Fruit fly (Drosophila melanogaster) whole organism, embryonic: ENCODE data around the gene CG31278.
A peak's percentile ranks its signal among the peaks of the same experiment; 100 is the strongest.

Experiments used
- Ada2b ChIP-seq: fragments of 200-800 bp; sonication (Bioruptor generic); IDR thresholded peaks from 2 replicates; pipeline ENCODE4 v1.3.6; 2022; ENCODE audit warnings: missing biosample characterization, missing genetic modification characterization
- CG10267 ChIP-seq: fragments of 200-800 bp; sonication (Bioruptor generic); optimal IDR thresholded peaks from 2 replicates; lab custom pipeline; 2018; ENCODE audit warnings: missing biosample characterization, mild to moderate bottlenecking, missing genetic modification characterization, moderate library complexity
- CG10565 ChIP-seq: fragments of 200-800 bp; sonication (Bioruptor generic); optimal IDR thresholded peaks from 3 replicates; lab custom pipeline; 2016; ENCODE audit warnings: missing biosample characterization, mild to moderate bottlenecking, missing genetic modification characterization
- CG12236 ChIP-seq: fragments of 200-800 bp; sonication (Bioruptor generic); optimal IDR thresholded peaks from 2 replicates; lab custom pipeline; 2016; ENCODE audit warnings: missing biosample characterization, missing genetic modification characterization
- CG12299 ChIP-seq: fragments of 200-800 bp; sonication (Bioruptor generic); optimal IDR thresholded peaks from 2 replicates; lab custom pipeline; 2018; ENCODE audit warnings: missing biosample characterization, mild to moderate bottlenecking, missing genetic modification characterization
- CG13287 ChIP-seq: fragments of 200-800 bp; sonication (Bioruptor generic); IDR thresholded peaks from 2 replicates; pipeline ENCODE4 v1.3.6; 2022; ENCODE audit warnings: missing biosample characterization, missing genetic modification characterization; ENCODE audit not compliant: partially characterized antibody
- CG14014 ChIP-seq: fragments of 200-800 bp; sonication (Bioruptor generic); IDR thresholded peaks from 2 replicates; pipeline ENCODE4 v1.3.6; 2022; ENCODE audit warnings: missing biosample characterization, missing genetic modification characterization
- CG14860 ChIP-seq: fragments of 200-800 bp; sonication (Bioruptor generic); IDR thresholded peaks from 3 replicates; pipeline ENCODE4 v1.3.6; 2022; ENCODE audit warnings: missing biosample characterization, missing genetic modification characterization; ENCODE audit not compliant: partially characterized antibody
- CG15073 ChIP-seq: fragments of 200-800 bp; sonication (Bioruptor generic); optimal IDR thresholded peaks from 2 replicates; lab custom pipeline; 2016; ENCODE audit warnings: missing biosample characterization, missing genetic modification characterization
- CG16815 ChIP-seq: fragments of 200-800 bp; sonication (Bioruptor generic); optimal IDR thresholded peaks from 3 replicates; lab custom pipeline; 2017; ENCODE audit warnings: missing biosample characterization, mild to moderate bottlenecking, missing genetic modification characterization
- CG3838 ChIP-seq: fragments of 200-800 bp; sonication (Bioruptor generic); optimal IDR thresholded peaks from 3 replicates; lab custom pipeline; 2016; ENCODE audit warnings: missing biosample characterization, missing genetic modification characterization
- CG4707 ChIP-seq: fragments of 200-800 bp; sonication (Bioruptor generic); optimal IDR thresholded peaks from 2 replicates; lab custom pipeline; 2018; ENCODE audit warnings: missing biosample characterization, mild to moderate bottlenecking, missing genetic modification characterization, moderate library complexity
- CG6683 ChIP-seq: fragments of 200-800 bp; sonication (Bioruptor generic); optimal IDR thresholded peaks from 2 replicates; lab custom pipeline; 2017; ENCODE audit warnings: missing biosample characterization, mild to moderate bottlenecking, missing genetic modification characterization, missing genetic modification reagents
- CG8944 ChIP-seq: fragments of 200-800 bp; sonication (Bioruptor generic); optimal IDR thresholded peaks from 3 replicates; lab custom pipeline; 2016; ENCODE audit warnings: missing biosample characterization, missing genetic modification characterization
- CG9437 ChIP-seq: fragments of 200-800 bp; sonication (Bioruptor generic); optimal IDR thresholded peaks from 2 replicates; lab custom pipeline; 2018; ENCODE audit warnings: missing biosample characterization, mild to moderate bottlenecking, missing genetic modification characterization
- CkIIα-i1 ChIP-seq: fragments of 200-800 bp; sonication (Bioruptor generic); IDR thresholded peaks from 2 replicates; pipeline ENCODE4 v1.3.6; 2022; ENCODE audit warnings: missing biosample characterization, missing genetic modification characterization
- Dfd ChIP-seq, 2 experiments: fragments of >200 bp; optimal IDR thresholded peaks; 2 replicates each; lab custom pipeline; 2017; ENCODE audit warnings: missing biosample characterization in 2 of 2, missing genetic modification characterization in 2 of 2
- Drgx ChIP-seq: fragments of 200-800 bp; sonication (Bioruptor generic); IDR thresholded peaks from 2 replicates; pipeline ENCODE4 v1.3.6; 2022; ENCODE audit warnings: missing biosample characterization, missing genetic modification characterization
- Gug ChIP-seq: fragments of 200-800 bp; sonication (Bioruptor generic); IDR thresholded peaks from 4 replicates; pipeline ENCODE4 v1.3.6; 2022; ENCODE audit warnings: missing biosample characterization, missing genetic modification characterization
- Hr3 ChIP-seq: fragments of 200-800 bp; sonication (Bioruptor generic); optimal IDR thresholded peaks from 3 replicates; lab custom pipeline; 2016; ENCODE audit warnings: missing biosample characterization, missing genetic modification characterization
- Myb ChIP-seq: fragments of 200-800 bp; sonication (Bioruptor generic); optimal IDR thresholded peaks from 2 replicates; lab custom pipeline; 2016; ENCODE audit warnings: missing biosample characterization, missing genetic modification characterization
- YL-1 ChIP-seq: fragments of 200-800 bp; sonication (Bioruptor generic); optimal IDR thresholded peaks from 3 replicates; lab custom pipeline; 2017; ENCODE audit warnings: missing biosample characterization, mild to moderate bottlenecking, missing genetic modification characterization
- ase ChIP-seq: fragments of 200-800 bp; sonication (Bioruptor generic); IDR thresholded peaks from 3 replicates; pipeline ENCODE4 v1.3.6; 2022; ENCODE audit warnings: missing biosample characterization, missing genetic modification characterization
- bigmax ChIP-seq: fragments of 200-800 bp; sonication (Bioruptor generic); optimal IDR thresholded peaks from 2 replicates; lab custom pipeline; 2018; ENCODE audit warnings: missing biosample characterization, mild to moderate bottlenecking, missing genetic modification characterization
- crol ChIP-seq: fragments of 200-800 bp; sonication (Bioruptor generic); IDR thresholded peaks from 2 replicates; pipeline ENCODE4 v1.3.6; 2022; ENCODE audit warnings: missing biosample characterization, missing genetic modification characterization
- cwo ChIP-seq: fragments of 200-800 bp; sonication (Bioruptor generic); optimal IDR thresholded peaks from 3 replicates; lab custom pipeline; 2017; ENCODE audit warnings: missing biosample characterization, missing genetic modification characterization, mild to moderate bottlenecking, moderate library complexity, missing genetic modification reagents
- dan ChIP-seq: fragments of 200-800 bp; sonication (Bioruptor generic); IDR thresholded peaks from 2 replicates; pipeline ENCODE4 v1.3.6; 2022; ENCODE audit warnings: missing biosample characterization, missing genetic modification characterization
- gcm2 ChIP-seq: fragments of 200-800 bp; sonication (Bioruptor generic); optimal IDR thresholded peaks from 2 replicates; lab custom pipeline; 2016; ENCODE audit warnings: missing biosample characterization, missing genetic modification characterization
- grn ChIP-seq: fragments of 200-800 bp; sonication (Bioruptor generic); optimal IDR thresholded peaks from 3 replicates; lab custom pipeline; 2017; ENCODE audit warnings: missing biosample characterization, missing genetic modification characterization
- gsb ChIP-seq: fragments of 200-800 bp; sonication (Bioruptor generic); IDR thresholded peaks from 2 replicates; pipeline ENCODE4 v1.3.6; 2022; ENCODE audit warnings: missing biosample characterization, missing genetic modification characterization
- hbn ChIP-seq: fragments of 200-800 bp; sonication (Bioruptor generic); IDR thresholded peaks from 2 replicates; pipeline ENCODE4 v1.3.6; 2022; ENCODE audit warnings: missing biosample characterization, missing genetic modification characterization; ENCODE audit not compliant: partially characterized antibody
- jumu ChIP-seq: fragments of 200-800 bp; sonication (Bioruptor generic); optimal IDR thresholded peaks from 3 replicates; lab custom pipeline; 2016; ENCODE audit warnings: missing biosample characterization, missing genetic modification characterization
- kay ChIP-seq: fragments of 200-800 bp; sonication (Bioruptor generic); optimal IDR thresholded peaks from 2 replicates; lab custom pipeline; 2016; ENCODE audit warnings: missing biosample characterization, missing genetic modification characterization
- lab ChIP-seq: fragments of 200-800 bp; sonication (Bioruptor generic); optimal IDR thresholded peaks from 3 replicates; lab custom pipeline; 2017; ENCODE audit warnings: missing biosample characterization, missing genetic modification characterization, mild to moderate bottlenecking, moderate library complexity, missing genetic modification reagents
- lmd ChIP-seq: fragments of 200-800 bp; sonication (Bioruptor generic); IDR thresholded peaks from 2 replicates; pipeline ENCODE4 v1.3.6; 2022; ENCODE audit warnings: missing biosample characterization, missing genetic modification characterization
- phol ChIP-seq: fragments of 200-800 bp; sonication (Bioruptor generic); optimal IDR thresholded peaks from 3 replicates; lab custom pipeline; 2018; ENCODE audit warnings: missing biosample characterization, mild to moderate bottlenecking, missing genetic modification characterization, moderate library complexity
- prd ChIP-seq, 3 experiments: fragments of >200 bp in 2 of 3; fragments of 200-800 bp in 1 of 3; sonication (Bioruptor generic) in 1 of 3; optimal IDR thresholded peaks in 2 of 3; IDR thresholded peaks in 1 of 3; 2 replicates in 2 of 3; 3 replicates in 1 of 3; pipeline versions ENCODE4 v1.3.6 to Lab custom; 2017 to 2022; ENCODE audit warnings: missing biosample characterization in 1 of 3, missing genetic modification characterization in 1 of 3
- ro ChIP-seq: fragments of 200-800 bp; sonication (Bioruptor generic); IDR thresholded peaks from 2 replicates; pipeline ENCODE4 v1.3.6; 2022; ENCODE audit warnings: missing biosample characterization, missing genetic modification characterization
- salm ChIP-seq: fragments of 200-800 bp; sonication (Bioruptor generic); optimal IDR thresholded peaks from 2 replicates; lab custom pipeline; 2018; ENCODE audit warnings: missing biosample characterization, mild to moderate bottlenecking, missing genetic modification characterization
- sc ChIP-seq, 3 experiments: fragments of >200 bp in 2 of 3; fragments of 200-800 bp in 1 of 3; sonication (Bioruptor generic) in 1 of 3; optimal IDR thresholded peaks; 2 replicates in 2 of 3; 3 replicates in 1 of 3; lab custom pipeline; 2017; ENCODE audit warnings: mild to moderate bottlenecking in 1 of 3, missing biosample characterization in 1 of 3, missing genetic modification characterization in 1 of 3, missing genetic modification reagents in 1 of 3
- scrt ChIP-seq: fragments of 200-800 bp; sonication (Bioruptor generic); optimal IDR thresholded peaks from 2 replicates; lab custom pipeline; 2018; ENCODE audit warnings: missing biosample characterization, mild to moderate bottlenecking, missing genetic modification characterization, moderate library complexity
- seq ChIP-seq: fragments of 200-800 bp; sonication (Bioruptor generic); IDR thresholded peaks from 2 replicates; pipeline ENCODE4 v1.3.6; 2022; ENCODE audit warnings: missing biosample characterization, missing genetic modification characterization
- sima ChIP-seq: fragments of 200-800 bp; sonication (Bioruptor generic); optimal IDR thresholded peaks from 2 replicates; lab custom pipeline; 2016; ENCODE audit warnings: missing biosample characterization, missing genetic modification characterization
- so ChIP-seq: fragments of 200-800 bp; sonication (Bioruptor generic); IDR thresholded peaks from 3 replicates; pipeline ENCODE4 v1.3.6; 2022; ENCODE audit warnings: missing biosample characterization, missing genetic modification characterization
- sr ChIP-seq: fragments of 200-800 bp; sonication (Bioruptor generic); IDR thresholded peaks from 3 replicates; pipeline ENCODE4 v1.3.6; 2022; ENCODE audit warnings: missing biosample characterization, missing genetic modification characterization
- toy ChIP-seq: fragments of 200-800 bp; sonication (Bioruptor generic); IDR thresholded peaks from 2 replicates; pipeline ENCODE4 v1.3.6; 2022; ENCODE audit warnings: missing biosample characterization, missing genetic modification characterization
- unc-4 ChIP-seq: fragments of 200-800 bp; sonication (Bioruptor generic); IDR thresholded peaks from 2 replicates; pipeline ENCODE4 v1.3.6; 2022; ENCODE audit warnings: missing biosample characterization, missing genetic modification characterization; ENCODE audit not compliant: partially characterized antibody
- vfl ChIP-seq: fragments of 200-800 bp; sonication (Bioruptor generic); optimal IDR thresholded peaks from 2 replicates; lab custom pipeline; 2016; ENCODE audit warnings: missing biosample characterization, missing genetic modification characterization
- vvl ChIP-seq: fragments of 200-800 bp; sonication (Bioruptor generic); IDR thresholded peaks from 2 replicates; pipeline ENCODE4 v1.3.6; 2022; ENCODE audit warnings: missing biosample characterization, missing genetic modification characterization
- zfh1 ChIP-seq: fragments of 200-800 bp; sonication (Bioruptor generic); IDR thresholded peaks from 3 replicates; pipeline ENCODE4 v1.3.6; 2022; ENCODE audit warnings: missing biosample characterization, missing genetic modification characterization

The CG31278 gene

DNA sequence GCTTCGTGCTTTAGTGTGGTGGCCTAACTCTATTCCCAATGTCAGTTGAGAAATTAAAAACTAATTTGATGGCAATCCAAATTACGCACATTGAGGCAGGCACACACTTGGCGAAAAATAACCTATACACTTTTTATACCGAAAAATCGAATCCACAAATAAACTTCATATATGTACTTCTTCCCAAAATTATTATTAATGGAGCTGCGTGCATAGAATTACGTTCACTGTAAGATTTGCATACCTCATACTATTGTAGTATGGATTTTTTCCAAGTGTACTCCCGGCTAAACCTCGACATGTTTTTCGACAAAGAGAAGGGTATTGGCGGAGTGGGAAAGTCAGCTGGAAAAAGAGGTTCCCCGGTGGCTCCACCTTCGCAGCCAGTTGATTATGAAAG is 23.9 kb downstream of the CG31278 start (continued):
- TF ChIP-seq zfh1 (GFP tag; lab: Robert Waterston, UW) (peak; percentile 74), seq (GFP tag; lab: Robert Waterston, UW) (peak; percentile 45; the same call in 1 of the 2 replicates), CG6683 (GFP tag; lab: Kevin White, UChicago) (peak; percentile 44), Ada2b (GFP tag; lab: Robert Waterston, UW) (no peak), unc-4 (GFP tag; lab: Robert Waterston, UW) (no peak), CG14014 (GFP tag; lab: Robert Waterston, UW) (peak; percentile 70), CG15073 (GFP tag; lab: Kevin White, UChicago) (no peak), CG16815 (no peak), hbn (GFP tag; lab: Robert Waterston, UW) (no peak), phol (tag; lab: Kevin White, UChicago) (peak; percentile 80), CkIIα-i1 (GFP tag; lab: Robert Waterston, UW) (0 out of 2 replicates have a peak, but pooled peaks have one; percentile 27), crol (GFP tag; lab: Robert Waterston, UW) (peak; percentile 35; the same call in 1 of the 2 replicates), Dfd (GFP tag; optimal IDR thresholded peaks at IDR 0.05; lab: Kevin White, UChicago) (no peak), vfl (GFP tag; lab: Kevin White, UChicago) (no peak), CG4707 (GFP tag; lab: Kevin White, UChicago) (peak; percentile 17), ro (0 out of 2 replicates have a peak, but pooled peaks have one; percentile 16), prd (optimal IDR thresholded peaks at IDR 0.05; lab: Kevin White, UChicago) (no peak), prd (GFP tag; IDR thresholded peaks at IDR 0.05; lab: Robert Waterston, UW) (peak; percentile 77), sr (GFP tag; lab: Robert Waterston, UW) (peak; percentile 35; the same call in 1 of the 3 replicates), toy (GFP tag; lab: Robert Waterston, UW) (no peak), gcm2 (GFP tag; lab: Kevin White, UChicago) (no peak), CG8944 (GFP tag; lab: Kevin White, UChicago) (peak; percentile 55), lmd (GFP tag; lab: Robert Waterston, UW) (peak; percentile 75), sima (GFP tag; lab: Kevin White, UChicago) (no peak), CG10565 (GFP tag; lab: Kevin White, UChicago) (no peak), CG12299 (no peak), so (GFP tag; lab: Robert Waterston, UW) (peak; percentile 62; the same call in 1 of the 3 replicates), gsb (no peak), Myb (GFP tag; lab: Kevin White, UChicago) (peak; percentile 4), salm (tag; lab: Kevin White, UChicago) (peak; percentile 51), CG9437 (GFP tag; lab: Kevin White, UChicago) (peak; percentile 30), YL-1 (GFP tag; lab: Kevin White, UChicago) (no peak), sc (optimal IDR thresholded peaks at IDR 0.05; lab: Kevin White, UChicago) (no peak), sc (GFP tag; optimal IDR thresholded peaks at IDR 0.05; lab: Kevin White, UChicago) (no peak), CG12236 (GFP tag; lab: Kevin White, UChicago) (no peak), Hr3 (GFP tag; lab: Kevin White, UChicago) (peak; percentile 57), CG10267 (tag; lab: Kevin White, UChicago) (peak; percentile 49), jumu (GFP tag; lab: Kevin White, UChicago) (peak; percentile 72), CG14860 (GFP tag; lab: Robert Waterston, UW) (no peak), kay (no peak), ase (0 out of 3 replicates have a peak, but pooled peaks have one; percentile 64), bigmax (no peak), Gug (GFP tag; lab: Robert Waterston, UW) (peak; percentile 49; the same call in 1 of the 4 replicates), vvl (GFP tag; lab: Robert Waterston, UW) (peak; percentile 83), CG3838 (GFP tag; lab: Kevin White, UChicago) (no peak), Drgx (GFP tag; lab: Robert Waterston, UW) (peak; percentile 45), cwo (GFP tag; lab: Kevin White, UChicago) (peak; percentile 59), dan (GFP tag; lab: Robert Waterston, UW) (no peak), CG13287 (GFP tag; lab: Robert Waterston, UW) (no peak), grn (no peak), lab (GFP tag; lab: Kevin White, UChicago) (peak; percentile 81), scrt (peak; percentile 35)
